Fruit fly (Drosophila melanogaster) whole organism, embryonic: ENCODE data around the gene CG10809.

Source experiments
- CG12299 ChIP-seq: fragments of 200-800 bp; sonication (Bioruptor generic); optimal IDR thresholded peaks from 2 replicates; lab custom pipeline; 2018; ENCODE audit warnings: missing biosample characterization, mild to moderate bottlenecking, missing genetic modification characterization
- CG14667 ChIP-seq: fragments of 200-800 bp; sonication (Bioruptor generic); IDR thresholded peaks from 2 replicates; pipeline ENCODE4 v1.3.6; 2022; ENCODE audit warnings: missing biosample characterization, missing genetic modification characterization
- CG1832 ChIP-seq: fragments of 200-800 bp; sonication (Bioruptor generic); optimal IDR thresholded peaks from 2 replicates; lab custom pipeline; 2017; ENCODE audit warnings: missing biosample characterization, mild to moderate bottlenecking, missing genetic modification characterization, inconsistent platforms
- CG7839 ChIP-seq: fragments of 200-800 bp; sonication (Bioruptor generic); optimal IDR thresholded peaks from 3 replicates; lab custom pipeline; 2018; ENCODE audit warnings: missing biosample characterization, mild to moderate bottlenecking, missing genetic modification characterization, moderate library complexity
- CoRest ChIP-seq: fragments of 200-800 bp; sonication (Bioruptor generic); optimal IDR thresholded peaks from 3 replicates; lab custom pipeline; 2018; ENCODE audit warnings: missing biosample characterization, mild to moderate bottlenecking, missing genetic modification characterization, moderate library complexity
- Lim3 ChIP-seq: fragments of 200-800 bp; sonication (Bioruptor generic); IDR thresholded peaks from 2 replicates; pipeline ENCODE4 v1.3.6; 2022; ENCODE audit warnings: missing biosample characterization, missing genetic modification characterization
- PHDP ChIP-seq: fragments of 200-800 bp; sonication (Bioruptor generic); optimal IDR thresholded peaks from 3 replicates; lab custom pipeline; 2018; ENCODE audit warnings: missing biosample characterization, mild to moderate bottlenecking, missing genetic modification characterization, moderate library complexity
- bcd ChIP-seq: fragments of 200-800 bp; sonication (Bioruptor generic); optimal IDR thresholded peaks from 2 replicates; lab custom pipeline; 2017; ENCODE audit warnings: missing biosample characterization, mild to moderate bottlenecking, missing genetic modification characterization
- br ChIP-seq: fragments of >200 bp; optimal IDR thresholded peaks from 2 replicates; lab custom pipeline; 2017
- tll ChIP-seq, 2 experiments: fragments of 200-800 bp in 1 of 2; fragments of >200 bp in 1 of 2; sonication (Bioruptor generic) in 1 of 2; optimal IDR thresholded peaks; 2 replicates each; lab custom pipeline; 2017 to 2019; ENCODE audit warnings: missing biosample characterization in 2 of 2, missing genetic modification characterization in 2 of 2, mild to moderate bottlenecking in 1 of 2, moderate library complexity in 1 of 2

- no peak for TF ChIP-seq CG12299 (tag; lab: Kevin White, UChicago)
- TF ChIP-seq bcd (GFP tag; lab: Kevin White, UChicago), result no peak
- TF ChIP-seq br (lab: Kevin White, UChicago), result no peak
- TF ChIP-seq Lim3 (GFP tag; lab: Robert Waterston, UW), result no peak
- no peak for TF ChIP-seq PHDP (tag; lab: Kevin White, UChicago)
- TF ChIP-seq CG14667 (GFP tag; lab: Robert Waterston, UW), result no peak
- TF ChIP-seq CG1832, result no peak
- TF ChIP-seq CoRest (tag; lab: Kevin White, UChicago), result peak; percentile 34
- TF ChIP-seq CG7839, result no peak
- no peak for TF ChIP-seq tll (GFP tag; optimal IDR thresholded peaks at IDR 0.05; lab: Kevin White, UChicago)
Measured at dm6 chr3L:9836524-9837047, 23.1 kb downstream of the CG10809 start, which contains the start of gene I-2.
